Worm (Caenorhabditis elegans) whole organism, mixed stage, embryonic: ENCODE data around the gene cest-2.3.

Source experiments
- M03D4.4 ChIP-seq: sonication (generic microtip); optimal IDR thresholded peaks from 2 replicates; lab custom pipeline; 2017; ENCODE audit warnings: mild to moderate bottlenecking, missing genetic modification characterization, missing compliant biosample characterization
- bed-3 ChIP-seq: fragments of 200-800 bp; sonication (Bioruptor generic); optimal IDR thresholded peaks from 3 replicates; lab custom pipeline; 2018; ENCODE audit warnings: mild to moderate bottlenecking, missing genetic modification characterization, moderate library complexity, missing compliant biosample characterization
- blmp-1 ChIP-seq: fragments of 150-350 bp; optimal IDR thresholded peaks from 2 replicates; lab custom pipeline; 2014; ENCODE audit warnings: missing biosample characterization, missing genetic modification characterization
- ceh-39 ChIP-seq: fragments of 150-350 bp; optimal IDR thresholded peaks from 2 replicates; lab custom pipeline; 2014; ENCODE audit warnings: missing biosample characterization, missing genetic modification characterization
- ceh-43 ChIP-seq: fragments of 200-800 bp; sonication (Bioruptor generic); optimal IDR thresholded peaks from 2 replicates; lab custom pipeline; 2018; ENCODE audit warnings: mild to moderate bottlenecking, missing genetic modification characterization, moderate library complexity, missing compliant biosample characterization
- ceh-83 ChIP-seq: fragments of 200-800 bp; sonication (Bioruptor generic); optimal IDR thresholded peaks from 2 replicates; lab custom pipeline; 2018; ENCODE audit warnings: mild to moderate bottlenecking, missing genetic modification characterization, missing compliant biosample characterization
- ces-1 ChIP-seq: fragments of 150-350 bp; optimal IDR thresholded peaks from 2 replicates; lab custom pipeline; 2014; ENCODE audit warnings: missing biosample characterization, missing genetic modification reagents, missing genetic modification characterization
- cnd-1 ChIP-seq: fragments of 200-800 bp; sonication (Bioruptor generic); optimal IDR thresholded peaks from 2 replicates; lab custom pipeline; 2018; ENCODE audit warnings: mild to moderate bottlenecking, missing genetic modification characterization, missing compliant biosample characterization
- drap-1 ChIP-seq: fragments of 200-800 bp; sonication (Bioruptor generic); optimal IDR thresholded peaks from 3 replicates; lab custom pipeline; 2018; ENCODE audit warnings: mild to moderate bottlenecking, missing genetic modification characterization, missing compliant biosample characterization
- elt-1 ChIP-seq: sonication (generic microtip); optimal IDR thresholded peaks from 2 replicates; lab custom pipeline; 2017; ENCODE audit warnings: missing genetic modification characterization, mild to moderate bottlenecking, missing compliant biosample characterization, antibody characterized with exemption, moderate library complexity, borderline replicate concordance; ENCODE audit not compliant: insufficient read depth
- elt-3 ChIP-seq: fragments of 150-350 bp; optimal IDR thresholded peaks from 2 replicates; lab custom pipeline; 2014; ENCODE audit warnings: missing biosample characterization, missing genetic modification characterization
- flh-1 ChIP-seq: fragments of 200-800 bp; sonication (Bioruptor generic); optimal IDR thresholded peaks from 2 replicates; lab custom pipeline; 2018; ENCODE audit warnings: mild to moderate bottlenecking, missing genetic modification characterization, moderate library complexity, missing compliant biosample characterization
- ham-2 ChIP-seq: fragments of 200-800 bp; sonication (Bioruptor generic); optimal IDR thresholded peaks from 2 replicates; lab custom pipeline; 2018; ENCODE audit warnings: mild to moderate bottlenecking, missing genetic modification characterization, missing compliant biosample characterization
- hlh-1 ChIP-seq: fragments of 150-350 bp; optimal IDR thresholded peaks from 2 replicates; lab custom pipeline; 2014; ENCODE audit warnings: missing biosample characterization, missing genetic modification reagents, missing genetic modification characterization
- lin-13 ChIP-seq: fragments of 150-350 bp; optimal IDR thresholded peaks from 2 replicates; lab custom pipeline; 2014; ENCODE audit warnings: missing biosample characterization, missing genetic modification characterization
- lsy-2 ChIP-seq: fragments of 150-350 bp; optimal IDR thresholded peaks from 2 replicates; lab custom pipeline; 2014; ENCODE audit warnings: missing biosample characterization, missing genetic modification characterization
- mep-1 ChIP-seq: fragments of 150-350 bp; optimal IDR thresholded peaks from 2 replicates; lab custom pipeline; 2017; ENCODE audit warnings: missing biosample characterization, missing genetic modification reagents, missing genetic modification characterization, inconsistent platforms
- mls-2 ChIP-seq: sonication (generic microtip); optimal IDR thresholded peaks from 2 replicates; lab custom pipeline; 2016; ENCODE audit warnings: mild to moderate bottlenecking, missing genetic modification characterization, moderate library complexity, missing compliant biosample characterization
- nhr-12 ChIP-seq: fragments of 150-350 bp; optimal IDR thresholded peaks from 2 replicates; lab custom pipeline; 2014; ENCODE audit warnings: missing biosample characterization, missing genetic modification characterization
- nhr-2 ChIP-seq: fragments of 150-350 bp; optimal IDR thresholded peaks from 2 replicates; lab custom pipeline; 2014; ENCODE audit warnings: missing biosample characterization, missing genetic modification characterization
- nhr-237 ChIP-seq: fragments of 150-350 bp; optimal IDR thresholded peaks from 2 replicates; lab custom pipeline; 2014; ENCODE audit warnings: missing biosample characterization, missing genetic modification characterization
- nhr-28 ChIP-seq: fragments of 150-350 bp; optimal IDR thresholded peaks from 2 replicates; lab custom pipeline; 2014; ENCODE audit warnings: missing biosample characterization, missing genetic modification characterization
- nhr-76 ChIP-seq: sonication (generic microtip); optimal IDR thresholded peaks from 2 replicates; lab custom pipeline; 2017; ENCODE audit warnings: missing biosample characterization, missing genetic modification characterization
- pha-4 ChIP-seq: fragments of 150-350 bp; optimal IDR thresholded peaks from 2 replicates; lab custom pipeline; 2018; ENCODE audit warnings: missing biosample characterization, missing genetic modification reagents, missing genetic modification characterization
- sem-2 ChIP-seq: fragments of 200-800 bp; sonication (Bioruptor generic); optimal IDR thresholded peaks from 2 replicates; lab custom pipeline; 2018; ENCODE audit warnings: mild to moderate bottlenecking, missing genetic modification characterization, missing compliant biosample characterization
- snpc-4 ChIP-seq: fragments of 150-350 bp; optimal IDR thresholded peaks from 2 replicates; lab custom pipeline; 2014; ENCODE audit warnings: missing biosample characterization, missing genetic modification characterization
- tbx-8 ChIP-seq: fragments of 200-800 bp; sonication (Bioruptor generic); optimal IDR thresholded peaks from 2 replicates; lab custom pipeline; 2018; ENCODE audit warnings: mild to moderate bottlenecking, missing genetic modification characterization, moderate library complexity, missing compliant biosample characterization
- unc-120 ChIP-seq: sonication (generic microtip); optimal IDR thresholded peaks from 2 replicates; lab custom pipeline; 2017; ENCODE audit warnings: missing genetic modification characterization, missing compliant biosample characterization; ENCODE audit not compliant: poor library complexity, severe bottlenecking
- unc-62 ChIP-seq: fragments of 150-350 bp; optimal IDR thresholded peaks from 2 replicates; lab custom pipeline; 2014; ENCODE audit warnings: missing biosample characterization, missing genetic modification reagents, missing genetic modification characterization
- zip-8 ChIP-seq: fragments of 150-350 bp; optimal IDR thresholded peaks from 2 replicates; lab custom pipeline; 2014; ENCODE audit warnings: missing biosample characterization, missing genetic modification characterization
- ztf-11 ChIP-seq: fragments of 150-350 bp; optimal IDR thresholded peaks from 2 replicates; lab custom pipeline; 2014; ENCODE audit warnings: missing biosample characterization, missing genetic modification characterization

cest-2.3 gene

ce11 chrV:14146199-14146598 is 36.6 kb downstream of the cest-2.3 start, which contains the start of gene acs-10:
TSS of gene acs-10 (plus strand) at chrV:14146499.
- TF ChIP-seq ceh-83 (GFP tag; lab: Kevin White, UChicago) (no peak), lin-13 (no peak), elt-3 (tag; lab: Kevin White, UChicago) (no peak), unc-120 (tag; lab: Kevin White, UChicago) (no peak), ces-1 (no peak)
- TF ChIP-seq, all 35 proteins: peak for 0

- TF ChIP-seq ham-2 (GFP tag; lab: Kevin White, UChicago) (no peak), cnd-1 (tag; lab: Kevin White, UChicago) (no peak), sem-2 (GFP tag; lab: Kevin White, UChicago) (no peak), lin-13 (no peak), blmp-1 (tag; lab: Kevin White, UChicago) (no peak), bed-3 (no peak), M03D4.4 (no peak), mls-2 (no peak), lsy-2 (tag; lab: Kevin White, UChicago) (no peak)
Measured at ce11 chrV:14145267-14145666, 37.5 kb downstream of the cest-2.3 start, which contains the start of gene par-1. TSS of gene par-1 (minus strand) at chrV:14145367.

ce11 chrV:14143634-14144033 is 39.1 kb downstream of the cest-2.3 start:
- TF ChIP-seq elt-1 (tag; lab: Kevin White, UChicago): no peak
- peak; percentile 57 for TF ChIP-seq ces-1

- TF ChIP-seq cnd-1 (tag; lab: Kevin White, UChicago): no peak
- TF ChIP-seq nhr-76: no peak
- TF ChIP-seq ceh-43 (GFP tag; lab: Kevin White, UChicago): no peak
- TF ChIP-seq ceh-39 (tag; lab: Kevin White, UChicago): no peak
- TF ChIP-seq ztf-11 (tag; lab: Kevin White, UChicago): no peak
- TF ChIP-seq, all 35 proteins: peak for 0
Measured at ce11 chrV:14141846-14142245, 40.9 kb downstream of the cest-2.3 start.

- TF ChIP-seq lin-13 (no peak), nhr-12 (tag; lab: Kevin White, UChicago) (no peak), flh-1 (GFP tag; lab: Kevin White, UChicago) (no peak), nhr-237 (tag; lab: Kevin White, UChicago) (no peak), ceh-39 (tag; lab: Kevin White, UChicago) (no peak), snpc-4 (no peak), ces-1 (peak; percentile 83)
Measured at ce11 chrV:14140733-14141132, 42.0 kb downstream of the cest-2.3 start.

ce11 chrV:14139252-14140100 is 43.3 kb downstream of the cest-2.3 start:
- peak; percentile 55 for TF ChIP-seq unc-120 (tag; lab: Kevin White, UChicago)
- peak; percentile 46 for TF ChIP-seq ceh-43 (GFP tag; lab: Kevin White, UChicago)
- peak; percentile 6 for TF ChIP-seq ham-2 (GFP tag; lab: Kevin White, UChicago)
- no peak for TF ChIP-seq mep-1 (tag; lab: Kevin White, UChicago)
- TF ChIP-seq tbx-8 (GFP tag; lab: Kevin White, UChicago): no peak
- TF ChIP-seq snpc-4: no peak
- TF ChIP-seq cnd-1 (tag; lab: Kevin White, UChicago): no peak
- TF ChIP-seq nhr-2 (tag; lab: Kevin White, UChicago): no peak
- TF ChIP-seq unc-62 (GFP tag; lab: Kevin White, UChicago): no peak
- TF ChIP-seq pha-4 (tag; lab: Kevin White, UChicago): no peak
- TF ChIP-seq drap-1: no peak
- TF ChIP-seq mls-2: peak; percentile 16
- TF ChIP-seq ces-1: peak; percentile 72
- TF ChIP-seq nhr-28 (tag; lab: Kevin White, UChicago): no peak
- TF ChIP-seq hlh-1 (tag; lab: Kevin White, UChicago): peak; percentile 28
- no peak for TF ChIP-seq zip-8 (tag; lab: Kevin White, UChicago)
- TF ChIP-seq, all 35 proteins: peak for 6
